Worm (Caenorhabditis elegans) whole organism, L2 larva: Measurements from ENCODE around the gene C06H2.2.

Source experiments
- C34F6.9 ChIP-seq: fragments of 150-350 bp; optimal IDR thresholded peaks from 2 replicates; lab custom pipeline; 2014; ENCODE audit warnings: missing biosample characterization, missing genetic modification characterization
- F13H6.1 ChIP-seq: sonication (generic microtip); optimal IDR thresholded peaks from 2 replicates; lab custom pipeline; 2016; ENCODE audit warnings: missing genetic modification characterization, missing compliant biosample characterization
- R02D3.7 ChIP-seq: fragments of 150-350 bp; optimal IDR thresholded peaks from 2 replicates; lab custom pipeline; 2014; ENCODE audit warnings: missing biosample characterization, missing genetic modification characterization
- Y55F3AM.14 ChIP-seq: fragments of 200-800 bp; sonication (Bioruptor generic); optimal IDR thresholded peaks from 2 replicates; lab custom pipeline; 2018; ENCODE audit warnings: mild to moderate bottlenecking, missing genetic modification characterization, missing compliant biosample characterization
- ZK546.5 ChIP-seq: sonication (generic microtip); optimal IDR thresholded peaks from 2 replicates; lab custom pipeline; 2017; ENCODE audit warnings: missing biosample characterization, missing genetic modification characterization
- aly-2 ChIP-seq: fragments of 150-350 bp; optimal IDR thresholded peaks from 2 replicates; lab custom pipeline; 2014; ENCODE audit warnings: missing biosample characterization, missing genetic modification characterization
- ama-1 ChIP-seq: fragments of 150-350 bp; optimal IDR thresholded peaks from 2 replicates; lab custom pipeline; 2018; ENCODE audit warnings: inconsistent platforms
- blmp-1 ChIP-seq: sonication (generic microtip); optimal IDR thresholded peaks from 2 replicates; lab custom pipeline; 2017; ENCODE audit warnings: missing genetic modification characterization, mild to moderate bottlenecking, missing compliant biosample characterization, antibody characterized with exemption, moderate library complexity; ENCODE audit not compliant: insufficient read depth
- ceh-82 ChIP-seq: fragments of 150-350 bp; optimal IDR thresholded peaks from 2 replicates; lab custom pipeline; 2014; ENCODE audit warnings: missing biosample characterization, missing genetic modification characterization
- crh-2 ChIP-seq: sonication (generic microtip); optimal IDR thresholded peaks from 2 replicates; lab custom pipeline; 2017; ENCODE audit warnings: missing biosample characterization, missing genetic modification characterization
- egl-27 ChIP-seq: sonication (generic microtip); optimal IDR thresholded peaks from 3 replicates; lab custom pipeline; 2017; ENCODE audit warnings: missing biosample characterization, missing genetic modification reagents, missing genetic modification characterization
- elt-1 ChIP-seq: fragments of 150-350 bp; optimal IDR thresholded peaks from 2 replicates; lab custom pipeline; 2014; ENCODE audit warnings: missing biosample characterization, missing genetic modification characterization
- fos-1 ChIP-seq: fragments of 150-350 bp; optimal IDR thresholded peaks from 2 replicates; lab custom pipeline; 2014; ENCODE audit warnings: missing biosample characterization, missing genetic modification characterization
- gmeb-1 ChIP-seq: fragments of 150-350 bp; optimal IDR thresholded peaks from 2 replicates; lab custom pipeline; 2014; ENCODE audit warnings: missing biosample characterization, missing genetic modification characterization
- lin-11 ChIP-seq: fragments of 150-350 bp; sonication (generic microtip); optimal IDR thresholded peaks from 2 replicates; lab custom pipeline; 2014; ENCODE audit warnings: missing biosample characterization, missing genetic modification characterization, inconsistent platforms, mixed read lengths
- lin-13 ChIP-seq: fragments of 150-350 bp; optimal IDR thresholded peaks from 2 replicates; lab custom pipeline; 2014; ENCODE audit warnings: missing biosample characterization, missing genetic modification reagents, missing genetic modification characterization
- lin-39 ChIP-seq: fragments of 150-350 bp; optimal IDR thresholded peaks from 2 replicates; lab custom pipeline; 2014; ENCODE audit warnings: missing biosample characterization, missing genetic modification reagents, missing genetic modification characterization
- lsy-2 ChIP-seq, 2 experiments: fragments of 150-350 bp in 1 of 2; sonication (generic microtip) in 1 of 2; optimal IDR thresholded peaks; 2 replicates each; lab custom pipeline; 2014 to 2017; ENCODE audit warnings: missing biosample characterization in 2 of 2, missing genetic modification characterization in 2 of 2
- mab-5 ChIP-seq: fragments of 150-350 bp; optimal IDR thresholded peaks from 2 replicates; lab custom pipeline; 2014; ENCODE audit warnings: missing biosample characterization, missing genetic modification characterization
- mbf-1 ChIP-seq: sonication (generic microtip); optimal IDR thresholded peaks from 2 replicates; lab custom pipeline; 2017; ENCODE audit warnings: missing biosample characterization, missing genetic modification characterization
- mdl-1 ChIP-seq, 2 experiments: fragments of 150-350 bp in 1 of 2; sonication (generic microtip) in 1 of 2; optimal IDR thresholded peaks; 2 replicates each; lab custom pipeline; 2017; ENCODE audit warnings: missing biosample characterization in 2 of 2, missing genetic modification characterization in 2 of 2
- nhr-10 ChIP-seq: sonication (generic microtip); optimal IDR thresholded peaks from 2 replicates; lab custom pipeline; 2017; ENCODE audit warnings: missing biosample characterization, missing genetic modification characterization
- nhr-11 ChIP-seq: fragments of 150-350 bp; optimal IDR thresholded peaks from 2 replicates; lab custom pipeline; 2014; ENCODE audit warnings: missing biosample characterization, missing genetic modification characterization
- nhr-12 ChIP-seq: fragments of 150-350 bp; optimal IDR thresholded peaks from 2 replicates; lab custom pipeline; 2014; ENCODE audit warnings: missing biosample characterization, missing genetic modification characterization
- nhr-129 ChIP-seq: fragments of 150-350 bp; optimal IDR thresholded peaks from 2 replicates; lab custom pipeline; 2014; ENCODE audit warnings: missing biosample characterization, missing genetic modification characterization
- nhr-23 ChIP-seq: fragments of 150-350 bp; optimal IDR thresholded peaks from 2 replicates; lab custom pipeline; 2014; ENCODE audit warnings: missing biosample characterization, missing genetic modification reagents, missing genetic modification characterization
- nhr-237 ChIP-seq: fragments of 150-350 bp; optimal IDR thresholded peaks from 2 replicates; lab custom pipeline; 2014; ENCODE audit warnings: missing biosample characterization, missing genetic modification characterization
- nhr-25 ChIP-seq: fragments of 150-350 bp; sonication (generic microtip); optimal IDR thresholded peaks from 3 replicates; lab custom pipeline; 2014; ENCODE audit warnings: missing biosample characterization, missing genetic modification characterization
- nhr-6 ChIP-seq: fragments of 150-350 bp; optimal IDR thresholded peaks from 2 replicates; lab custom pipeline; 2014; ENCODE audit warnings: missing biosample characterization, missing genetic modification characterization
- nhr-77 ChIP-seq: fragments of 150-350 bp; optimal IDR thresholded peaks from 2 replicates; lab custom pipeline; 2014; ENCODE audit warnings: missing biosample characterization, missing genetic modification characterization
- peb-1 ChIP-seq: fragments of 150-350 bp; optimal IDR thresholded peaks from 2 replicates; lab custom pipeline; 2014; ENCODE audit warnings: missing biosample characterization, missing genetic modification characterization
- sem-4 ChIP-seq: fragments of 150-350 bp; optimal IDR thresholded peaks from 2 replicates; lab custom pipeline; 2014; ENCODE audit warnings: missing biosample characterization, missing genetic modification reagents, missing genetic modification characterization
- sma-3 ChIP-seq: sonication (generic microtip); optimal IDR thresholded peaks from 2 replicates; lab custom pipeline; 2016; ENCODE audit warnings: missing genetic modification reagents, missing genetic modification characterization, missing compliant biosample characterization
- sma-9 ChIP-seq, 2 experiments: fragments of 150-350 bp in 1 of 2; sonication (generic microtip) in 1 of 2; optimal IDR thresholded peaks; 2 replicates each; lab custom pipeline; 2014 to 2016; ENCODE audit warnings: missing genetic modification characterization in 2 of 2, mild to moderate bottlenecking in 1 of 2, missing biosample characterization in 1 of 2, missing compliant biosample characterization in 1 of 2, missing genetic modification reagents in 1 of 2, moderate library complexity in 1 of 2
- unc-39 ChIP-seq: fragments of 150-350 bp; optimal IDR thresholded peaks from 2 replicates; lab custom pipeline; 2014; ENCODE audit warnings: missing biosample characterization, missing genetic modification characterization
- unc-55 ChIP-seq: fragments of 150-350 bp; sonication (generic microtip); optimal IDR thresholded peaks from 3 replicates; lab custom pipeline; 2014; ENCODE audit warnings: missing biosample characterization, missing genetic modification reagents, missing genetic modification characterization
- ztf-1 ChIP-seq: fragments of 200-800 bp; sonication (Bioruptor generic); conservative IDR thresholded peaks from 2 replicates; pipeline ENCODE4 v1.3.6; 2022; ENCODE audit warnings: missing genetic modification characterization, missing compliant biosample characterization
- ztf-11 ChIP-seq: sonication (generic microtip); optimal IDR thresholded peaks from 2 replicates; lab custom pipeline; 2017; ENCODE audit warnings: missing biosample characterization, missing genetic modification characterization

Gene C06H2.2

ce11 chrV:11083691-11084090 lies 41.3 kb upstream of the C06H2.2 start:
- TF ChIP-seq unc-55 (GFP tag; lab: Kevin White, UChicago) (peak; percentile 29), elt-1 (no peak), egl-27 (tag; lab: Kevin White, UChicago) (no peak), Y55F3AM.14 (GFP tag; lab: Kevin White, UChicago) (peak; percentile 5), fos-1 (tag; lab: Kevin White, UChicago) (no peak), lin-11 (tag; lab: Kevin White, UChicago) (no peak), nhr-6 (tag; lab: Kevin White, UChicago) (no peak), R02D3.7 (tag; lab: Kevin White, UChicago) (no peak), nhr-23 (tag; lab: Kevin White, UChicago) (no peak), mab-5 (peak; percentile 38), aly-2 (no peak), crh-2 (tag; lab: Kevin White, UChicago) (no peak), ZK546.5 (tag; lab: Kevin White, UChicago) (no peak), lin-39 (tag; lab: Kevin White, UChicago) (no peak), nhr-10 (tag; lab: Kevin White, UChicago) (no peak), mdl-1 (tag; optimal IDR thresholded peaks at IDR 0.05; lab: Kevin White, UChicago) (peak; percentile 19 to 37), lsy-2 (tag; optimal IDR thresholded peaks at IDR 0.05; lab: Kevin White, UChicago) (peak in 1 of 2 experiments; percentile 62), ceh-82 (tag; lab: Kevin White, UChicago) (no peak), sma-3 (GFP tag; lab: Kevin White, UChicago) (no peak), sem-4 (tag; lab: Kevin White, UChicago) (no peak), lin-13 (GFP tag; lab: Kevin White, UChicago) (peak; percentile 33), nhr-237 (tag; lab: Kevin White, UChicago) (no peak), peb-1 (tag; lab: Kevin White, UChicago) (no peak), mbf-1 (no peak), ama-1 (lab: Kevin White, UChicago) (no peak), nhr-77 (no peak), nhr-129 (peak; percentile 77), ztf-1 (GFP tag; lab: Robert Waterston, UW) (no peak), nhr-11 (tag; lab: Kevin White, UChicago) (no peak), unc-39 (tag; lab: Kevin White, UChicago) (no peak), ztf-11 (tag; lab: Kevin White, UChicago) (no peak), sma-9 (GFP tag; optimal IDR thresholded peaks at IDR 0.05; lab: Kevin White, UChicago) (peak; percentile 61), sma-9 (tag; optimal IDR thresholded peaks at IDR 0.05; lab: Kevin White, UChicago) (no peak), F13H6.1 (tag; lab: Kevin White, UChicago) (peak; percentile 84), gmeb-1 (tag; lab: Kevin White, UChicago) (no peak), C34F6.9 (tag; lab: Kevin White, UChicago) (peak; percentile 68)

ce11 chrV:11087119-11087518 lies 37.9 kb upstream of the C06H2.2 start:
- peak; percentile 2 for TF ChIP-seq gmeb-1 (tag; lab: Kevin White, UChicago)
- TF ChIP-seq nhr-12 (tag; lab: Kevin White, UChicago) = no peak
- TF ChIP-seq R02D3.7 (tag; lab: Kevin White, UChicago) = no peak
- TF ChIP-seq sma-3 (GFP tag; lab: Kevin White, UChicago) = peak; percentile 6
- peak; percentile 4 for TF ChIP-seq fos-1 (tag; lab: Kevin White, UChicago)
- TF ChIP-seq blmp-1 = peak; percentile 46

- TF ChIP-seq nhr-25 (tag; lab: Kevin White, UChicago) (peak; percentile 49), nhr-129 (no peak)
Measured at ce11 chrV:11087519-11087998, 37.5 kb upstream of the C06H2.2 start, which contains the start of gene Y42A5A.1. TSS of gene Y42A5A.1 (plus strand) at chrV:11087948.
